Worm (Caenorhabditis elegans): Measurements from ENCODE around the gene Y73B6BL.31.
A peak's percentile ranks its signal among the peaks of the same experiment; 100 is the strongest.

Y73B6BL.31 gene

DNA sequence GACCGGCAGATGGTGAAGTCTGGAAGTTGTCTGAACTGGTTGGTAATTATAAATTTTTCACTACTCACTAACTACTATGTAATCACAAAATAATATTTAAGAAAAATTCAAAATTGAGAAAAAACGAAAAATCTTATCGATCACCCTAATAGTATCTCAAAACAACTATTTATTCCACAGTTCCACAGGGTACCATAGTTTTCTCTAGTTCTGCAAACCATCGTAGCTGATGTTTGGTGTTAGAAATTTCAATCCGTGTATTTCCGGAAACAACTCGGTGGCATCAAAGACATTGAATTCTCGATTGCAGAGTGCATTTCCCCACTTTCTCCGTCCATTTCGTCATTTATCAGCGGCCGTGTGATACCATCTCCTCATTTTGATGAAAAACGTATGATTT is at the start of gene Y73B6BL.31:
Y73B6BL.31 (plus strand) TSS at position 301 of the 400 bp plus-strand sequence.
- TF ChIP-seq mls-2 (tag; optimal IDR thresholded peaks at IDR 0.05) = no peak
- TF ChIP-seq sem-2 (GFP tag; optimal IDR thresholded peaks at IDR 0.05) = no peak

DNA sequence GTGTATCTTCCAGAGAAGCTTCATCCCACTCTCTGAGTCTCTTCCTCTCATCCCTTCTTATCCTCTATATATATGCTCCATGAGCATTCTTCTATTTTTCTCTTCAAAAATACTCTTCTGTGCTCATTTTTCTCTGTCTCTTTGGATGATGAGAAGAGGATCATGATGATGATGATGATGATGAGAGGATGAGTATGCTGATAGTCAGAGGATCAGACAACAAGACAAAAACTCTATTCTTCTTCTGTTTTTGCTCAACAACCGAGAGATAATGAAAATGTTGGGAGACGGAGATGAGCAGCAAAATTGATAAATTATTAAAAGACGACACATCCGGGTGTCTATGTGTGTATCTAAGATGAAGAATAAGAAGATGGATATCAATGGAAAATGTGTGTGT is 48.4 kb upstream of the Y73B6BL.31 start:
- TF ChIP-seq unc-120 (tag; optimal IDR thresholded peaks at IDR 0.05; ENCODE audit: poor library complexity, severe bottlenecking) (peak; percentile 90), mls-2 (tag; optimal IDR thresholded peaks at IDR 0.05) (no peak), unc-39 (tag; optimal IDR thresholded peaks at IDR 0.05) (no peak), blmp-1 (tag; optimal IDR thresholded peaks at IDR 0.05) (no peak), elt-1 (tag; optimal IDR thresholded peaks at IDR 0.05; ENCODE audit: borderline replicate concordance, insufficient read depth) (no peak), ztf-11 (tag; optimal IDR thresholded peaks at IDR 0.05) (no peak), nhr-28 (tag; optimal IDR thresholded peaks at IDR 0.05) (no peak), unc-62 (GFP tag; optimal IDR thresholded peaks at IDR 0.05) (peak; percentile 82), nhr-76 (tag; optimal IDR thresholded peaks at IDR 0.05) (no peak), cnd-1 (tag; optimal IDR thresholded peaks at IDR 0.05) (no peak), M03D4.4 (tag; optimal IDR thresholded peaks at IDR 0.05) (no peak), ces-1 (GFP tag; optimal IDR thresholded peaks at IDR 0.05) (peak; percentile 29)

DNA sequence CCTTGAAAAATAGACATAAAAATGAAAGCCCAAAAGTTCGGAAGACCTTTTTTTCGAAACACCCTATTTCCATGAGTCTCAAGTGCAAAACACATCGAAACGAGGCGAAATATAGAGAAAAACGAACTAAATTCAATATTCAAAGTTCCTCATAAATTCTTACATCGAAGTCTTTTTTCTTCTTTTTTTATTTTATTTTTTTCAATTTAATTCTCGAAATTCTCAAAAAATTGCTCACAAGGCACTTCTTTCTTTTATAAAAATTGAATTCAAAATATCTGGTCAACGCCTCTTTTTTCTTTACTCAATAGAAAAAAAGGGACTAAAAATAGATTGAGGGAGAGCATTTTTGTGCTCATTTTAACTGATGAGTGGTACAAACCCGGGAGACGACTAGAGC is 46.5 kb upstream of the Y73B6BL.31 start:
- TF ChIP-seq tbx-8 (GFP tag; optimal IDR thresholded peaks at IDR 0.05) (no peak), ceh-39 (tag; optimal IDR thresholded peaks at IDR 0.05) (no peak), cnd-1 (tag; optimal IDR thresholded peaks at IDR 0.05) (no peak), M03D4.4 (tag; optimal IDR thresholded peaks at IDR 0.05) (no peak), elt-1 (tag; optimal IDR thresholded peaks at IDR 0.05; ENCODE audit: borderline replicate concordance, insufficient read depth) (no peak), lsy-2 (tag; optimal IDR thresholded peaks at IDR 0.05) (no peak), flh-1 (GFP tag; optimal IDR thresholded peaks at IDR 0.05) (no peak), nhr-2 (tag; optimal IDR thresholded peaks at IDR 0.05) (no peak), ces-1 (GFP tag; optimal IDR thresholded peaks at IDR 0.05) (no peak)

DNA sequence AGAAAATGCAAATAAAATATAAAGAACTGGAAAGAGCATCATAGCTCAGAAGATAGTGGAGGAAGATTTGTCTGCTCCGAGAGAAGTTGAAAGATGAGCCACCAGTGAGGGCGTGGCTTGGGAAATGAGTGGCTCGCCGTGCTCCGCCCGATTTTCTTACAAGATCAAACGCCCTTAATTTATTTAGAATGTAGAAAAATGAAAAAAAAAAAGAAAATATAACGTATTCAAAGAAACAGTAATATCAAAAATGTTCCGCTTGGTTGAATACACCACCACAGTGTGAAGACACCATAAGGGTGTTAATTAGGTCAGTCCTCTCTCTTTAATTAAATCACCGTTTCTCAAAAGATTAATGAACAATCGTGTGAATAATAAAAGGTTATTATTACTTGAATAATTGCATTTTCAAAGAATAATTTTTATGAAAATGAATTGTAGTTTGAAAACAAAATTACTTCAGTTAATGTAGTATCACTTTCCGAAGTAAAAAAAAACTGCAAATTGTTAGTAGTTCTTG is 39.3 kb upstream of the Y73B6BL.31 start, which contains the start of gene sfrp-1:
sfrp-1 (minus strand) TSS at position 51 of the 520 bp plus-strand sequence.
- TF ChIP-seq sem-2 (GFP tag; optimal IDR thresholded peaks at IDR 0.05) = no peak
- peak; percentile 79 for TF ChIP-seq ces-1 (GFP tag; optimal IDR thresholded peaks at IDR 0.05)
- no peak for TF ChIP-seq unc-39 (tag; optimal IDR thresholded peaks at IDR 0.05)
- TF ChIP-seq nhr-76 (tag; optimal IDR thresholded peaks at IDR 0.05) = no peak

DNA sequence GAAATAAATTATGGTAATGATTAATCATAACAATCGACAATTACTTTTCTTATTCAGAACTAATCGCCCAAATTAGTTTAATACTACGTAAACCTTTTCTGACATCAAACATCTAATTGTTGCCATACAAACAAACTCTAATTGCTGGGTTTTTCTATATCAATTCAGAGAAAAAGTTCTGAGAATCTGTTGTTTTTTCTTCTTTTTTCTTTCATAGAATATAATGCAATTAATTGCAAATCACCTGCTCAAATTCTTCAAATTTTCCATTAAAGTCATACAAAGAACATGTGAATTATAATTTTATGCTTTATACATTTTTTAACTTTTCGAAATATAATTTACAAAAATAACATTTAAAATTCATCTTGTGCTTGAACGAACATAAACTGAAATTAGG is 38.3 kb upstream of the Y73B6BL.31 start:
- TF ChIP-seq ham-2 (GFP tag; optimal IDR thresholded peaks at IDR 0.05) = no peak
- TF ChIP-seq mab-5 (tag; optimal IDR thresholded peaks at IDR 0.05) = no peak
- TF ChIP-seq M03D4.4 (tag; optimal IDR thresholded peaks at IDR 0.05) = no peak
- no peak for TF ChIP-seq mep-1 (tag; optimal IDR thresholded peaks at IDR 0.05)
- no peak for TF ChIP-seq cnd-1 (tag; optimal IDR thresholded peaks at IDR 0.05)
- no peak for TF ChIP-seq unc-120 (tag; optimal IDR thresholded peaks at IDR 0.05; ENCODE audit: poor library complexity, severe bottlenecking)
- no peak for TF ChIP-seq sem-2 (GFP tag; optimal IDR thresholded peaks at IDR 0.05)
- TF ChIP-seq ces-1 (GFP tag; optimal IDR thresholded peaks at IDR 0.05) = no peak
- TF ChIP-seq lin-13 (tag; optimal IDR thresholded peaks at IDR 0.05) = no peak
- TF ChIP-seq mls-2 (tag; optimal IDR thresholded peaks at IDR 0.05) = no peak
- TF ChIP-seq nhr-2 (tag; optimal IDR thresholded peaks at IDR 0.05) = no peak
- no peak for TF ChIP-seq tbx-8 (GFP tag; optimal IDR thresholded peaks at IDR 0.05)
- TF ChIP-seq elt-3 (tag; optimal IDR thresholded peaks at IDR 0.05) = no peak
- TF ChIP-seq ceh-43 (GFP tag; optimal IDR thresholded peaks at IDR 0.05) = no peak
- no peak for TF ChIP-seq unc-62 (GFP tag; optimal IDR thresholded peaks at IDR 0.05)

DNA sequence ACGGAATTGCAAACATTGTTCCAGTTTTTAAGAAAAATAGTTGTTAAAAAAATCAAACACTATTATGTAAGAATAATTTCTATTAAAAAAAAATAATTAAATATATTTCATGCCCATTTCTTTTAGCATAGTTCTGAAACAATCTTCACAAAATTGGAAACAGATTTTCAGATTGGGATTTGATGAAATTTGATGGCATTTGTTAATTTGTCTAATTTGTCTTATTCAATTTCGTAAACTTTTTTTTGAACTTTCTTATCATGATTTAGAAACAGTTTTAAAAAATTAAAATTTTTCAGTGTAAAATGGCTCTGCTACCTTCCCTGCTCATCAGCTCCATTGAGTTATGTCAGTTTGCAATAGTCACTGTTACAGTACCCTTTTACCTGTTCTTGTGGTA is 36.8 kb upstream of the Y73B6BL.31 start, which contains the start of gene srv-13:
srv-13 (plus strand) TSS at position 301 of the 400 bp plus-strand sequence.
- TF ChIP-seq mab-5 (tag; optimal IDR thresholded peaks at IDR 0.05) = no peak
- TF ChIP-seq nhr-28 (tag; optimal IDR thresholded peaks at IDR 0.05) = no peak
- TF ChIP-seq bed-3 (GFP tag; optimal IDR thresholded peaks at IDR 0.05) = no peak
- no peak for TF ChIP-seq sptf-1 (tag; optimal IDR thresholded peaks at IDR 0.05)
- no peak for TF ChIP-seq sem-2 (GFP tag; optimal IDR thresholded peaks at IDR 0.05)
- TF ChIP-seq mep-1 (tag; optimal IDR thresholded peaks at IDR 0.05) = no peak
- TF ChIP-seq nhr-2 (tag; optimal IDR thresholded peaks at IDR 0.05) = no peak
- TF ChIP-seq unc-39 (tag; optimal IDR thresholded peaks at IDR 0.05) = no peak
- TF ChIP-seq ces-1 (GFP tag; optimal IDR thresholded peaks at IDR 0.05) = no peak
- no peak for TF ChIP-seq hlh-1 (tag; optimal IDR thresholded peaks at IDR 0.05)
- no peak for TF ChIP-seq blmp-1 (tag; optimal IDR thresholded peaks at IDR 0.05)
- no peak for TF ChIP-seq mls-2 (tag; optimal IDR thresholded peaks at IDR 0.05)
- TF ChIP-seq ztf-11 (tag; optimal IDR thresholded peaks at IDR 0.05) = no peak
- TF ChIP-seq snpc-4 (tag; optimal IDR thresholded peaks at IDR 0.05) = no peak
- no peak for TF ChIP-seq lin-32 (GFP tag; optimal IDR thresholded peaks at IDR 0.05)
- no peak for TF ChIP-seq unc-120 (tag; optimal IDR thresholded peaks at IDR 0.05; ENCODE audit: poor library complexity, severe bottlenecking)
- TF ChIP-seq cnd-1 (tag; optimal IDR thresholded peaks at IDR 0.05) = no peak

Measured in whole organism, mixed stage, embryonic.